Worm (Caenorhabditis elegans) whole organism, late embryonic: ENCODE results near the gene B0228.6.

ENCODE experiments used
- C38D4.7 ChIP-seq: fragments of 200-800 bp; sonication (Bioruptor generic); optimal IDR thresholded peaks from 2 replicates; lab custom pipeline; 2018; ENCODE audit warnings: mild to moderate bottlenecking, missing genetic modification characterization, moderate library complexity, missing compliant biosample characterization
- K02D7.2 ChIP-seq: sonication (generic microtip); optimal IDR thresholded peaks from 2 replicates; lab custom pipeline; 2017; ENCODE audit warnings: mild to moderate bottlenecking, missing genetic modification characterization, missing compliant biosample characterization
- K09A11.1 ChIP-seq: sonication (generic microtip); optimal IDR thresholded peaks from 2 replicates; lab custom pipeline; 2017; ENCODE audit warnings: antibody characterized with exemption, mild to moderate bottlenecking, missing genetic modification characterization, missing compliant biosample characterization; ENCODE audit not compliant: insufficient read depth
- T23F11.4 ChIP-seq: fragments of 200-800 bp; sonication (Bioruptor generic); optimal IDR thresholded peaks from 2 replicates; lab custom pipeline; 2018; ENCODE audit warnings: mild to moderate bottlenecking, missing genetic modification characterization, missing compliant biosample characterization
- ceh-14 ChIP-seq: sonication (generic microtip); optimal IDR thresholded peaks from 2 replicates; lab custom pipeline; 2016; ENCODE audit warnings: missing genotype, missing genetic modification characterization, missing compliant biosample characterization
- ceh-18 ChIP-seq: sonication (generic microtip); optimal IDR thresholded peaks from 2 replicates; lab custom pipeline; 2016; ENCODE audit warnings: missing genetic modification characterization, missing compliant biosample characterization
- ceh-19 ChIP-seq: fragments of 200-800 bp; sonication (Bioruptor generic); optimal IDR thresholded peaks from 2 replicates; lab custom pipeline; 2018; ENCODE audit warnings: mild to moderate bottlenecking, missing genetic modification characterization, missing compliant biosample characterization
- ceh-24 ChIP-seq: sonication (generic microtip); optimal IDR thresholded peaks from 2 replicates; lab custom pipeline; 2016; ENCODE audit warnings: mild to moderate bottlenecking, missing genetic modification characterization, missing compliant biosample characterization
- ceh-30 ChIP-seq: fragments of 150-350 bp; optimal IDR thresholded peaks from 2 replicates; lab custom pipeline; 2014; ENCODE audit warnings: missing biosample characterization, missing genetic modification characterization
- ceh-31 ChIP-seq: sonication (generic microtip); optimal IDR thresholded peaks from 2 replicates; lab custom pipeline; 2016; ENCODE audit warnings: missing genetic modification characterization, missing compliant biosample characterization
- ceh-34 ChIP-seq: sonication (generic microtip); optimal IDR thresholded peaks from 2 replicates; lab custom pipeline; 2016; ENCODE audit warnings: mild to moderate bottlenecking, missing genetic modification characterization, missing compliant biosample characterization
- ceh-48 ChIP-seq: sonication (generic microtip); optimal IDR thresholded peaks from 2 replicates; lab custom pipeline; 2016; ENCODE audit warnings: missing genetic modification characterization, inconsistent platforms, missing compliant biosample characterization
- ceh-6 ChIP-seq: fragments of 200-800 bp; sonication (Bioruptor generic); optimal IDR thresholded peaks from 2 replicates; lab custom pipeline; 2018; ENCODE audit warnings: mild to moderate bottlenecking, missing genetic modification characterization, missing compliant biosample characterization
- ceh-9 ChIP-seq: sonication (generic microtip); optimal IDR thresholded peaks from 2 replicates; lab custom pipeline; 2016; ENCODE audit warnings: mild to moderate bottlenecking, missing genetic modification characterization, inconsistent platforms, missing compliant biosample characterization
- che-1 ChIP-seq: sonication (generic microtip); optimal IDR thresholded peaks from 2 replicates; lab custom pipeline; 2016; ENCODE audit warnings: mild to moderate bottlenecking, missing genetic modification characterization, missing compliant biosample characterization
- dve-1 ChIP-seq: sonication (generic microtip); optimal IDR thresholded peaks from 2 replicates; lab custom pipeline; 2017; ENCODE audit warnings: antibody characterized with exemption, mild to moderate bottlenecking, missing genetic modification characterization, missing compliant biosample characterization
- elt-2 ChIP-seq: sonication (generic microtip); optimal IDR thresholded peaks from 2 replicates; lab custom pipeline; 2016; ENCODE audit warnings: missing genetic modification reagents, missing genetic modification characterization, missing compliant biosample characterization
- elt-4 ChIP-seq: sonication (generic microtip); optimal IDR thresholded peaks from 2 replicates; lab custom pipeline; 2016; ENCODE audit warnings: missing genetic modification characterization, missing compliant biosample characterization
- fax-1 ChIP-seq: sonication (generic microtip); optimal IDR thresholded peaks from 2 replicates; lab custom pipeline; 2016; ENCODE audit warnings: missing genotype, missing genetic modification characterization, missing compliant biosample characterization
- fkh-10 ChIP-seq: fragments of 150-350 bp; optimal IDR thresholded peaks from 2 replicates; lab custom pipeline; 2014; ENCODE audit warnings: missing biosample characterization, missing genetic modification reagents, missing genetic modification characterization
- fkh-6 ChIP-seq: sonication (generic microtip); optimal IDR thresholded peaks from 2 replicates; lab custom pipeline; 2016; ENCODE audit warnings: missing genetic modification characterization, missing compliant biosample characterization
- gmeb-2 ChIP-seq: sonication (generic microtip); optimal IDR thresholded peaks from 2 replicates; lab custom pipeline; 2016; ENCODE audit warnings: missing genetic modification characterization, inconsistent platforms, missing compliant biosample characterization
- hlh-13 ChIP-seq: fragments of 200-800 bp; sonication (Bioruptor generic); optimal IDR thresholded peaks from 2 replicates; lab custom pipeline; 2018; ENCODE audit warnings: mild to moderate bottlenecking, missing genetic modification characterization, missing compliant biosample characterization
- hlh-15 ChIP-seq: sonication (generic microtip); optimal IDR thresholded peaks from 2 replicates; lab custom pipeline; 2016; ENCODE audit warnings: missing genetic modification characterization, missing compliant biosample characterization
- hlh-8 ChIP-seq: sonication (generic microtip); optimal IDR thresholded peaks from 2 replicates; lab custom pipeline; 2016; ENCODE audit warnings: missing genotype, missing genetic modification characterization, missing compliant biosample characterization
- lim-6 ChIP-seq: sonication (generic microtip); optimal IDR thresholded peaks from 2 replicates; lab custom pipeline; 2016; ENCODE audit warnings: missing genetic modification characterization, missing compliant biosample characterization
- madf-2 ChIP-seq: sonication (generic microtip); optimal IDR thresholded peaks from 2 replicates; lab custom pipeline; 2017; ENCODE audit warnings: missing genetic modification characterization, missing compliant biosample characterization
- nfya-1 ChIP-seq: sonication (generic microtip); optimal IDR thresholded peaks from 2 replicates; lab custom pipeline; 2017; ENCODE audit warnings: missing genetic modification characterization, mild to moderate bottlenecking, missing compliant biosample characterization, antibody characterized with exemption, moderate library complexity
- nhr-11 ChIP-seq: fragments of 150-350 bp; optimal IDR thresholded peaks from 2 replicates; lab custom pipeline; 2014; ENCODE audit warnings: missing biosample characterization, missing genetic modification characterization
- odd-2 ChIP-seq: sonication (generic microtip); optimal IDR thresholded peaks from 2 replicates; lab custom pipeline; 2017; ENCODE audit warnings: antibody characterized with exemption, mild to moderate bottlenecking, missing genetic modification characterization, missing compliant biosample characterization
- pag-3 ChIP-seq: sonication (generic microtip); optimal IDR thresholded peaks from 2 replicates; lab custom pipeline; 2016; ENCODE audit warnings: missing compliant biosample characterization, missing genetic modification characterization, borderline replicate concordance
- pat-9 ChIP-seq: fragments of 200-800 bp; sonication (Bioruptor generic); optimal IDR thresholded peaks from 2 replicates; lab custom pipeline; 2018; ENCODE audit warnings: mild to moderate bottlenecking, missing genetic modification characterization, moderate library complexity, missing compliant biosample characterization
- pax-1 ChIP-seq: fragments of 150-350 bp; optimal IDR thresholded peaks from 2 replicates; lab custom pipeline; 2014; ENCODE audit warnings: missing biosample characterization, missing genetic modification characterization
- pha-2 ChIP-seq: sonication (generic microtip); optimal IDR thresholded peaks from 2 replicates; lab custom pipeline; 2017; ENCODE audit warnings: mild to moderate bottlenecking, missing genetic modification characterization, missing compliant biosample characterization
- pha-4 ChIP-seq: fragments of 150-350 bp; optimal IDR thresholded peaks from 2 replicates; lab custom pipeline; 2018; ENCODE audit warnings: missing biosample characterization, missing genetic modification reagents, missing genetic modification characterization
- pqm-1 ChIP-seq: sonication (generic microtip); optimal IDR thresholded peaks from 2 replicates; lab custom pipeline; 2016; ENCODE audit warnings: missing genetic modification characterization, missing compliant biosample characterization
- pros-1 ChIP-seq: fragments of 150-350 bp; optimal IDR thresholded peaks from 2 replicates; lab custom pipeline; 2014; ENCODE audit warnings: missing biosample characterization, missing genetic modification reagents, missing genetic modification characterization
- sdc-2 ChIP-seq: sonication (generic microtip); optimal IDR thresholded peaks from 2 replicates; lab custom pipeline; 2016; ENCODE audit warnings: missing genotype, missing genetic modification characterization, missing compliant biosample characterization
- sox-2 ChIP-seq: fragments of 200-800 bp; sonication (Bioruptor generic); IDR thresholded peaks from 2 replicates; pipeline ENCODE4 v1.3.6; 2022; ENCODE audit warnings: missing genetic modification reagents, missing genetic modification characterization, missing compliant biosample characterization
- sox-4 ChIP-seq: sonication (generic microtip); optimal IDR thresholded peaks from 2 replicates; lab custom pipeline; 2017; ENCODE audit warnings: mild to moderate bottlenecking, missing genetic modification characterization, inconsistent platforms, missing compliant biosample characterization
- tbx-2 ChIP-seq: sonication (generic microtip); optimal IDR thresholded peaks from 2 replicates; lab custom pipeline; 2016; ENCODE audit warnings: missing genetic modification characterization, missing compliant biosample characterization
- tbx-7 ChIP-seq: sonication (generic microtip); optimal IDR thresholded peaks from 2 replicates; lab custom pipeline; 2016; ENCODE audit warnings: missing genotype, missing genetic modification characterization, missing compliant biosample characterization
- ttx-3 ChIP-seq: sonication (generic microtip); optimal IDR thresholded peaks from 2 replicates; lab custom pipeline; 2016; ENCODE audit warnings: missing genetic modification reagents, missing genetic modification characterization, missing compliant biosample characterization
- unc-42 ChIP-seq: sonication (generic microtip); optimal IDR thresholded peaks from 2 replicates; lab custom pipeline; 2016; ENCODE audit warnings: missing genotype, missing genetic modification characterization, missing compliant biosample characterization
- unc-86 ChIP-seq: sonication (generic microtip); optimal IDR thresholded peaks from 2 replicates; lab custom pipeline; 2016; ENCODE audit warnings: missing genetic modification characterization, missing compliant biosample characterization

Gene B0228.6

ce11 chrII:7716112-7716511 is 38.9 kb downstream of the B0228.6 start:
- TF ChIP-seq elt-2 = no peak
- TF ChIP-seq tbx-2 (tag; lab: Kevin White, UChicago) = no peak
- no peak for TF ChIP-seq fkh-10 (GFP tag; lab: Kevin White, UChicago)
- TF ChIP-seq C38D4.7 = no peak
- peak; percentile 81 for TF ChIP-seq unc-42 (tag; lab: Kevin White, UChicago)
- TF ChIP-seq hlh-8 = no peak
- no peak for TF ChIP-seq fax-1 (tag; lab: Kevin White, UChicago)
- TF ChIP-seq elt-4 = no peak

ce11 chrII:7714614-7715186 is 40.3 kb downstream of the B0228.6 start:
- TF ChIP-seq unc-42 (tag; lab: Kevin White, UChicago) = peak; percentile 81
- TF ChIP-seq K02D7.2 = no peak

ce11 chrII:7709301-7709754 is 45.6 kb downstream of the B0228.6 start, which contains the start of gene sre-1:
Gene sre-1, plus strand, starts transcription at chrII:7709704.
- TF ChIP-seq ceh-30 (no peak), madf-2 (tag; lab: Kevin White, UChicago) (no peak), tbx-2 (tag; lab: Kevin White, UChicago) (no peak), elt-2 (no peak), pax-1 (tag; lab: Kevin White, UChicago) (no peak), pat-9 (tag; lab: Kevin White, UChicago) (no peak)

- TF ChIP-seq unc-86 (peak; percentile 92), sox-4 (tag; lab: Kevin White, UChicago) (peak; percentile 90), K09A11.1 (tag; lab: Kevin White, UChicago) (peak; percentile 84), ceh-6 (GFP tag; lab: Kevin White, UChicago) (peak; percentile 86), nhr-11 (tag; lab: Kevin White, UChicago) (peak; percentile 14), pax-1 (tag; lab: Kevin White, UChicago) (peak; percentile 35), pros-1 (tag; lab: Kevin White, UChicago) (no peak), T23F11.4 (GFP tag; lab: Kevin White, UChicago) (peak; percentile 84), hlh-15 (tag; lab: Kevin White, UChicago) (peak; percentile 90), ceh-18 (tag; lab: Kevin White, UChicago) (peak; percentile 55), ceh-31 (tag; lab: Kevin White, UChicago) (peak; percentile 91), fkh-6 (tag; lab: Kevin White, UChicago) (peak; percentile 89), ceh-14 (peak; percentile 93), dve-1 (tag; lab: Kevin White, UChicago) (peak; percentile 13), nfya-1 (tag; lab: Kevin White, UChicago) (peak; percentile 86), sox-2 (peak; percentile 80), K02D7.2 (peak; percentile 81), che-1 (tag; lab: Kevin White, UChicago) (peak; percentile 85), lim-6 (tag; lab: Kevin White, UChicago) (peak; percentile 61), pqm-1 (tag; lab: Kevin White, UChicago) (peak; percentile 31), gmeb-2 (tag; lab: Kevin White, UChicago) (peak; percentile 88), ceh-34 (tag; lab: Kevin White, UChicago) (peak; percentile 94), odd-2 (tag; lab: Kevin White, UChicago) (peak; percentile 85), elt-2 (peak; percentile 96), madf-2 (tag; lab: Kevin White, UChicago) (peak; percentile 83), sdc-2 (tag; lab: Kevin White, UChicago) (peak; percentile 81), pha-4 (tag; lab: Kevin White, UChicago) (no peak), tbx-7 (peak; percentile 71), ceh-24 (tag; lab: Kevin White, UChicago) (peak; percentile 68), ttx-3 (peak; percentile 90), ceh-9 (tag; lab: Kevin White, UChicago) (peak; percentile 23), ceh-19 (GFP tag; lab: Kevin White, UChicago) (peak; percentile 92), ceh-48 (tag; lab: Kevin White, UChicago) (peak; percentile 62), pag-3 (no peak), pha-2 (tag; lab: Kevin White, UChicago) (peak; percentile 82), pat-9 (tag; lab: Kevin White, UChicago) (peak; percentile 90), hlh-13 (peak; percentile 73)
Measured at ce11 chrII:7708540-7708939, 46.4 kb downstream of the B0228.6 start, which contains the start of gene B0495.9. Gene B0495.9, minus strand, starts transcription at chrII:7708710.
